Worm (Caenorhabditis elegans) whole organism, L4 larva: Measurements from ENCODE around the gene eco-1.

Source experiments
- F10B5.3 ChIP-seq: sonication (generic microtip); optimal IDR thresholded peaks from 2 replicates; lab custom pipeline; 2016; ENCODE audit warnings: mild to moderate bottlenecking, missing genetic modification characterization, missing compliant biosample characterization
- F49E8.2 ChIP-seq: sonication (generic microtip); optimal IDR thresholded peaks from 2 replicates; lab custom pipeline; 2016; ENCODE audit warnings: missing compliant biosample characterization, mild to moderate bottlenecking, missing genetic modification characterization, borderline replicate concordance
- R02D3.7 ChIP-seq: fragments of 150-350 bp; sonication (generic microtip); optimal IDR thresholded peaks from 3 replicates; lab custom pipeline; 2014; ENCODE audit warnings: missing biosample characterization, missing genetic modification characterization
- Y105C5A.15 ChIP-seq: fragments of 200-800 bp; sonication (Bioruptor generic); IDR thresholded peaks from 2 replicates; pipeline ENCODE4 v1.3.6; 2022; ENCODE audit warnings: missing genetic modification characterization, missing compliant biosample characterization
- Y75B8A.6 ChIP-seq: fragments of 200-800 bp; sonication (Bioruptor generic); IDR thresholded peaks from 2 replicates; pipeline ENCODE4 v1.3.6; 2022; ENCODE audit warnings: missing genetic modification reagents, missing genetic modification characterization, missing compliant biosample characterization
- aly-2 ChIP-seq: sonication (generic microtip); optimal IDR thresholded peaks from 2 replicates; lab custom pipeline; 2018; ENCODE audit warnings: missing biosample characterization, missing genetic modification characterization
- ama-1 ChIP-seq: fragments of 150-350 bp; optimal IDR thresholded peaks from 2 replicates; lab custom pipeline; 2014; ENCODE audit warnings: inconsistent platforms, mixed read lengths
- arid-1 ChIP-seq: fragments of 200-800 bp; sonication (Bioruptor generic); conservative IDR thresholded peaks from 2 replicates; pipeline ENCODE4 v1.3.6; 2022; ENCODE audit warnings: missing genetic modification reagents, missing genetic modification characterization, missing compliant biosample characterization
- ceh-62 ChIP-seq: sonication (generic microtip); optimal IDR thresholded peaks from 2 replicates; lab custom pipeline; 2017; ENCODE audit warnings: missing biosample characterization, missing genetic modification characterization
- dpl-1 ChIP-seq: fragments of 150-350 bp; optimal IDR thresholded peaks from 2 replicates; lab custom pipeline; 2014; ENCODE audit warnings: missing biosample characterization, missing genetic modification reagents, missing genetic modification characterization
- duxl-1 ChIP-seq: sonication (generic microtip); optimal IDR thresholded peaks from 2 replicates; lab custom pipeline; 2016; ENCODE audit warnings: mild to moderate bottlenecking, missing genetic modification characterization, moderate library complexity, missing compliant biosample characterization; ENCODE audit not compliant: poor library complexity
- dve-1 ChIP-seq: sonication (generic microtip); optimal IDR thresholded peaks from 2 replicates; lab custom pipeline; 2017; ENCODE audit warnings: antibody characterized with exemption, mild to moderate bottlenecking, missing genetic modification characterization, missing compliant biosample characterization; ENCODE audit not compliant: insufficient read depth
- egl-43 ChIP-seq: fragments of 200-800 bp; sonication (Bioruptor generic); IDR thresholded peaks from 2 replicates; pipeline ENCODE4 v1.3.6; 2022; ENCODE audit warnings: missing genetic modification reagents, missing genetic modification characterization, missing compliant biosample characterization
- fkh-10 ChIP-seq: fragments of 150-350 bp; optimal IDR thresholded peaks from 2 replicates; lab custom pipeline; 2014; ENCODE audit warnings: missing biosample characterization, missing genetic modification reagents, missing genetic modification characterization
- gei-8 ChIP-seq: fragments of 200-800 bp; sonication (Bioruptor generic); optimal IDR thresholded peaks from 2 replicates; lab custom pipeline; 2018; ENCODE audit warnings: mild to moderate bottlenecking, missing genetic modification characterization, missing compliant biosample characterization
- hif-1 ChIP-seq, 2 experiments: sonication (generic microtip); optimal IDR thresholded peaks; 2 replicates each; lab custom pipeline; 2016 to 2017; ENCODE audit warnings: missing compliant biosample characterization in 2 of 2, missing genetic modification characterization in 2 of 2, missing genetic modification reagents in 2 of 2, missing genotype in 2 of 2, mild to moderate bottlenecking in 1 of 2
- jun-1 ChIP-seq: fragments of 150-350 bp; optimal IDR thresholded peaks from 2 replicates; lab custom pipeline; 2014; ENCODE audit warnings: missing biosample characterization, missing genetic modification reagents, missing genetic modification characterization
- lin-15B ChIP-seq: fragments of 150-350 bp; sonication (generic microtip); optimal IDR thresholded peaks from 3 replicates; lab custom pipeline; 2014; ENCODE audit warnings: missing biosample characterization, missing genetic modification characterization
- lir-3 ChIP-seq: sonication (generic microtip); optimal IDR thresholded peaks from 2 replicates; lab custom pipeline; 2016; ENCODE audit warnings: mild to moderate bottlenecking, missing genetic modification characterization, missing compliant biosample characterization
- lsy-2 ChIP-seq, 2 experiments: fragments of 150-350 bp in 1 of 2; sonication (generic microtip) in 1 of 2; optimal IDR thresholded peaks; 2 replicates each; lab custom pipeline; 2014 to 2017; ENCODE audit warnings: missing biosample characterization in 2 of 2, missing genetic modification characterization in 2 of 2
- mdl-1 ChIP-seq, 2 experiments: fragments of 150-350 bp in 1 of 2; sonication (generic microtip) in 1 of 2; optimal IDR thresholded peaks; 2 replicates each; lab custom pipeline; 2014 to 2017; ENCODE audit warnings: missing biosample characterization in 2 of 2, missing genetic modification characterization in 2 of 2
- mep-1 ChIP-seq: fragments of 150-350 bp; sonication (generic microtip); optimal IDR thresholded peaks from 3 replicates; lab custom pipeline; 2014; ENCODE audit warnings: missing biosample characterization, missing genetic modification characterization
- mes-2 ChIP-seq: sonication (generic microtip); optimal IDR thresholded peaks from 2 replicates; lab custom pipeline; 2016; ENCODE audit warnings: missing genotype, mild to moderate bottlenecking, missing genetic modification characterization, missing compliant biosample characterization; ENCODE audit not compliant: poor library complexity, severe bottlenecking
- nhr-10 ChIP-seq: fragments of 150-350 bp; optimal IDR thresholded peaks from 2 replicates; lab custom pipeline; 2014; ENCODE audit warnings: missing biosample characterization, missing genetic modification characterization
- nhr-102 ChIP-seq: sonication (generic microtip); optimal IDR thresholded peaks from 2 replicates; lab custom pipeline; 2016; ENCODE audit warnings: mild to moderate bottlenecking, missing genetic modification characterization, moderate library complexity, missing compliant biosample characterization
- nhr-11 ChIP-seq: fragments of 150-350 bp; optimal IDR thresholded peaks from 2 replicates; lab custom pipeline; 2014; ENCODE audit warnings: missing biosample characterization, missing genetic modification characterization
- nhr-237 ChIP-seq: sonication (generic microtip); optimal IDR thresholded peaks from 2 replicates; lab custom pipeline; 2017; ENCODE audit warnings: missing biosample characterization, missing genetic modification characterization
- nhr-25 ChIP-seq: sonication (generic microtip); optimal IDR thresholded peaks from 2 replicates; lab custom pipeline; 2017; ENCODE audit warnings: missing genetic modification characterization, mild to moderate bottlenecking, missing compliant biosample characterization, antibody characterized with exemption, moderate library complexity, borderline replicate concordance; ENCODE audit not compliant: insufficient read depth
- nhr-41 ChIP-seq: fragments of 200-800 bp; sonication (Bioruptor generic); IDR thresholded peaks from 2 replicates; pipeline ENCODE4 v1.3.6; 2022; ENCODE audit warnings: missing genetic modification reagents, missing genetic modification characterization, missing compliant biosample characterization
- nhr-42 ChIP-seq: fragments of 200-800 bp; sonication (Bioruptor generic); IDR thresholded peaks from 2 replicates; pipeline ENCODE4 v1.3.6; 2022; ENCODE audit warnings: missing genetic modification characterization, missing compliant biosample characterization
- set-16 ChIP-seq: fragments of 200-800 bp; sonication (Bioruptor generic); IDR thresholded peaks from 2 replicates; pipeline ENCODE4 v1.3.6; 2022; ENCODE audit warnings: missing genetic modification reagents, missing genetic modification characterization, missing compliant biosample characterization
- tra-1 ChIP-seq: fragments of 200-800 bp; sonication (Bioruptor generic); IDR thresholded peaks from 2 replicates; pipeline ENCODE4 v1.3.6; 2022; ENCODE audit warnings: missing genetic modification reagents, missing genetic modification characterization, missing compliant biosample characterization
- unc-62 ChIP-seq, 3 experiments: fragments of 150-350 bp in 1 of 3; sonication (generic microtip); optimal IDR thresholded peaks in 2 of 3; peaks in 1 of 3; 1 replicate in 1 of 3; 2 replicates in 2 of 3; lab custom pipeline; 2014 to 2017; ENCODE audit warnings: missing biosample characterization in 3 of 3, missing genetic modification characterization in 3 of 3, missing genetic modification reagents in 3 of 3, missing genotype in 1 of 3
- zfp-2 ChIP-seq: sonication (generic microtip); optimal IDR thresholded peaks from 2 replicates; lab custom pipeline; 2016; ENCODE audit warnings: mild to moderate bottlenecking, missing genetic modification characterization, missing compliant biosample characterization
- zip-11 ChIP-seq: fragments of 200-800 bp; sonication (Bioruptor generic); IDR thresholded peaks from 2 replicates; pipeline ENCODE4 v1.3.6; 2022; ENCODE audit warnings: missing genetic modification characterization, missing compliant biosample characterization

Gene eco-1

DNA sequence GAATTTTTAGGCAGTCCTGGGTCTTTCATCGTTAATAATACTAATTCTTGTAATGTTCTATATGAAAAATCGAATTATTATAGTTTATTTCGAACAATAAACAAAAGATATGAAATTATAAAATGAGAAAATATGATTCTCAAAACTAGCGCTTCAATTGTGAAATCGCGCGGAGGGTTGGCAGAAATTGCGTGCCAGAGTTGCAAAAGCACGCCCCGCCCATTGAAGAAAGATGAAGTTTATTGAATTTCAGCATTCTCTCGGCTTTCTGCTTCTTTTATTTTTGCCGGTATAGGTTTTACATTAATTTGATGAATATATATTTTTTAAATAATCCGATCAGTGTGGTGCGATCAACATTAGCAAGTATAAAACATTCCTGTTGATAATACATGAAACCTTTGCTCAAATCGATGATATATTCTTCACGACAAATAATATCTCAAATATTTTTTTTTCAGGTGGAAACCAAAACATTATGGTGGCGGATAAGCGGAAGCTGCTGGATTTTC is at the start of gene eco-1, which contains the start of gene hmgr-1:
Gene eco-1 (minus strand): TSS at position 59 of the 512 bp plus-strand sequence.
Gene hmgr-1 (plus strand): TSS at position 462 of the 512 bp plus-strand sequence.
- TF ChIP-seq F10B5.3 (tag; lab: Kevin White, UChicago): no peak
- no peak for TF ChIP-seq R02D3.7 (tag; lab: Kevin White, UChicago)
- TF ChIP-seq hif-1 (tag; optimal IDR thresholded peaks at IDR 0.05; lab: Kevin White, UChicago): no peak
- TF ChIP-seq lsy-2 (tag; optimal IDR thresholded peaks at IDR 0.05; lab: Kevin White, UChicago): peak in 1 of 2 experiments; percentile 40
- no peak for TF ChIP-seq gei-8 (GFP tag; lab: Kevin White, UChicago)
- TF ChIP-seq nhr-25: no peak
- no peak for TF ChIP-seq nhr-42 (GFP tag; lab: Robert Waterston, UW)
- no peak for TF ChIP-seq mep-1
- no peak for TF ChIP-seq nhr-237 (tag; lab: Kevin White, UChicago)
- no peak for TF ChIP-seq lin-15B
- TF ChIP-seq nhr-11 (tag; lab: Kevin White, UChicago): no peak
- TF ChIP-seq arid-1: 0 out of 2 replicates have a peak, but pooled peaks have one; percentile 30
- no peak for TF ChIP-seq jun-1
- no peak for TF ChIP-seq nhr-41
- no peak for TF ChIP-seq ceh-62 (tag; lab: Kevin White, UChicago)
- TF ChIP-seq duxl-1 (tag; lab: Kevin White, UChicago): no peak
- no peak for TF ChIP-seq aly-2 (tag; lab: Kevin White, UChicago)
- TF ChIP-seq tra-1 (GFP tag; lab: Robert Waterston, UW): no peak
- TF ChIP-seq nhr-10 (tag; lab: Kevin White, UChicago): no peak
- TF ChIP-seq ama-1 (lab: Kevin White, UChicago): no peak
- no peak for TF ChIP-seq Y105C5A.15 (GFP tag; lab: Robert Waterston, UW)
- peak; percentile 86 for TF ChIP-seq mes-2 (tag; lab: Kevin White, UChicago)
- TF ChIP-seq nhr-102 (tag; lab: Kevin White, UChicago): no peak
- no peak for TF ChIP-seq Y75B8A.6 (GFP tag; lab: Robert Waterston, UW)
- TF ChIP-seq set-16 (GFP tag; lab: Robert Waterston, UW): no peak
- peak; percentile 73 for TF ChIP-seq dpl-1 (GFP tag; lab: Kevin White, UChicago)
- no peak for TF ChIP-seq egl-43 (GFP tag; lab: Robert Waterston, UW)
- TF ChIP-seq zfp-2 (tag; lab: Kevin White, UChicago): no peak
- TF ChIP-seq dve-1 (tag; lab: Kevin White, UChicago): no peak

DNA sequence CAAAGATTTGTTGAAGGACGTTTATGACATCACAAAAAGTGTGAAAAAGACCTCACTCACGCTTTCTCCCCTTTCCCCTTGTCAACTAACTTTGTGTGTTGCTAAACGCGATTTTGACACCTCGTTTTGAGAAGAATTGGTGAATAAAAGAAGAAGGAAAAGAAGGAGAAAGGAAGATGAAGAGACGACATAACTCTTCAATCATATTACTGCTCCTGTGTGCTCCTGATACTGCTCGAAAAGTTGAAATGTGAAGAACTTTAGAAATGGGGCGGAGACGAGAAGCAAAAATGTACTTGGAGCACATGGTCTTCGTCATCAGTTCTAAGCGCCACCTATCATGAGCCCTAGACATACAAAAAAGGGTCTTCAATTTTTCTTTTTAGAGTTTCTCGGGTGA is 40.1 kb upstream of the eco-1 start:
- no peak for TF ChIP-seq aly-2 (tag; lab: Kevin White, UChicago)
- TF ChIP-seq F49E8.2 (tag; lab: Kevin White, UChicago): no peak
- TF ChIP-seq fkh-10 (GFP tag; lab: Kevin White, UChicago): peak; percentile 48
- TF ChIP-seq lir-3 (tag; lab: Kevin White, UChicago): no peak
- no peak for TF ChIP-seq mdl-1 (tag; optimal IDR thresholded peaks at IDR 0.05; lab: Kevin White, UChicago)
- TF ChIP-seq zip-11 (GFP tag; lab: Robert Waterston, UW): no peak

DNA sequence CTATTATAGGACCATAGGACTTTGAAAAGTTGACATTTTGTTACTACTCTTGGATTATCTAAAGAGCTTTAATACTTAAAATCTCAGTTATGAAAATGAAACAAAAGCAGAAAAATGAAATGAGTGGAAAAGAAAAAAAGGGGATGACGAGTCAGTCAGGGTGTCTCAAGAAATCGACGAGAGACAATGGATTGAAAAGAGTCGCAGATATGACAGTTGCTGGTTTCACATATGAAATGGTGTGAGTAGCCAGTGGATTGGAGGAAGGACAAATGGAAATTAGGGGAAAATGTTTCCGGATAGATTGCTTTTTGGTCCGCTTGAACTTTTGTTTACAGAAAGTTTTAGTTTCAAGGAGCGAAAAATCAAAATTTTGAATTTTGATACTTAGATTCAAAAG is 38.3 kb upstream of the eco-1 start:
- TF ChIP-seq nhr-102 (tag; lab: Kevin White, UChicago) (no peak), unc-62 (GFP tag; optimal IDR thresholded peaks at IDR 0.05 in 1 of 2; lab: Kevin White, UChicago) (peak in 1 of 2 experiments; percentile 89), unc-62 (tag; optimal IDR thresholded peaks at IDR 0.05; lab: Kevin White, UChicago) (no peak)
